Fruit fly (Drosophila melanogaster): ENCODE measurements around the gene Drice.
A peak's percentile ranks its signal among the peaks of the same experiment; 100 is the strongest.

The Drice gene

dm6 chr3R:29757681-29758080, 41.8 kb upstream of the Drice start (continued):
- TF ChIP-seq CG32006 (GFP tag; optimal IDR thresholded peaks at IDR 0.05) (peak; percentile 85), Eip78C (GFP tag) (peak; percentile 93), Sox102F (GFP tag; optimal IDR thresholded peaks at IDR 0.05) (peak; percentile 57), CG6854 (GFP tag; optimal IDR thresholded peaks at IDR 0.05) (no peak), spab (GFP tag; optimal IDR thresholded peaks at IDR 0.05) (no peak), fd59A (GFP tag; optimal IDR thresholded peaks at IDR 0.05) (no peak), fd85E (GFP tag; optimal IDR thresholded peaks at IDR 0.05) (no peak), Met (GFP tag; optimal IDR thresholded peaks at IDR 0.05) (peak; percentile 61), vri (GFP tag; optimal IDR thresholded peaks at IDR 0.05) (no peak), eg (GFP tag; IDR thresholded peaks at IDR 0.05) (peak; percentile 76), net (GFP tag; optimal IDR thresholded peaks at IDR 0.05) (no peak), CG31627 (GFP tag; optimal IDR thresholded peaks at IDR 0.05) (peak; percentile 38), CG10669 (GFP tag; optimal IDR thresholded peaks at IDR 0.05) (peak; percentile 26), CG11902 (GFP tag; optimal IDR thresholded peaks at IDR 0.05) (peak; percentile 35), acj6 (GFP tag; optimal IDR thresholded peaks at IDR 0.05) (peak; percentile 55), CG15336 (GFP tag; IDR thresholded peaks at IDR 0.05) (peak; percentile 74), Hr39 (GFP tag; optimal IDR thresholded peaks at IDR 0.05) (peak; percentile 42), Gug (GFP tag; IDR thresholded peaks at IDR 0.05) (0 out of 2 replicates have a peak, but pooled peaks have one; percentile 14), Sox14 (GFP tag; optimal IDR thresholded peaks at IDR 0.05) (peak; percentile 14), CG11294 (GFP tag; IDR thresholded peaks at IDR 0.05) (peak; percentile 34; the same call in 1 of the 2 replicates), CG8632 (GFP tag; optimal IDR thresholded peaks at IDR 0.05) (no peak), CG6792 (GFP tag; optimal IDR thresholded peaks at IDR 0.05) (no peak), Lpt (GFP tag; optimal IDR thresholded peaks at IDR 0.05) (peak; percentile 30), Blimp-1 (GFP tag; optimal IDR thresholded peaks at IDR 0.05) (no peak)

- TF ChIP-seq svp (GFP tag): peak; percentile 63
- no peak for TF ChIP-seq CG6854 (GFP tag; optimal IDR thresholded peaks at IDR 0.05)
- no peak for TF ChIP-seq fd59A (GFP tag; optimal IDR thresholded peaks at IDR 0.05)
- TF ChIP-seq Hr38 (GFP tag; optimal IDR thresholded peaks at IDR 0.05): no peak
- TF ChIP-seq achi (GFP tag; optimal IDR thresholded peaks at IDR 0.05): peak; percentile 63
- peak; percentile 84 for TF ChIP-seq eg (GFP tag; IDR thresholded peaks at IDR 0.05)
- TF ChIP-seq CG8632 (GFP tag; optimal IDR thresholded peaks at IDR 0.05): peak; percentile 60
- peak; percentile 43 for TF ChIP-seq Hr39 (GFP tag; optimal IDR thresholded peaks at IDR 0.05)
- peak; percentile 36 for TF ChIP-seq dac (GFP tag; optimal IDR thresholded peaks at IDR 0.05)
- no peak for TF ChIP-seq Blimp-1 (GFP tag; optimal IDR thresholded peaks at IDR 0.05)
- TF ChIP-seq Eip78C (GFP tag): peak; percentile 80
- TF ChIP-seq CG16779 (tag; optimal IDR thresholded peaks at IDR 0.05): no peak
- peak; percentile 49 for TF ChIP-seq CG7368 (GFP tag; optimal IDR thresholded peaks at IDR 0.05)
- peak in 1 of 2 experiments; percentile 11 for TF ChIP-seq salr (GFP tag; optimal IDR thresholded peaks at IDR 0.05)
- no peak for TF ChIP-seq Eip93F (GFP tag; optimal IDR thresholded peaks at IDR 0.05)
- peak; percentile 57 for TF ChIP-seq CG4318 (GFP tag; optimal IDR thresholded peaks at IDR 0.05)
- peak; percentile 68 for TF ChIP-seq CG3919 (GFP tag; optimal IDR thresholded peaks at IDR 0.05)
- TF ChIP-seq ss (GFP tag; optimal IDR thresholded peaks at IDR 0.05): no peak
- TF ChIP-seq Sox14 (GFP tag; optimal IDR thresholded peaks at IDR 0.05): peak; percentile 27
- TF ChIP-seq CG3032 (tag; optimal IDR thresholded peaks at IDR 0.05): peak; percentile 26
- TF ChIP-seq Met (GFP tag; optimal IDR thresholded peaks at IDR 0.05): peak; percentile 59
- peak; percentile 71 for TF ChIP-seq pdm3 (GFP tag; optimal IDR thresholded peaks at IDR 0.05)
- TF ChIP-seq CG34406 (GFP tag; optimal IDR thresholded peaks at IDR 0.05): peak; percentile 62
- peak; percentile 57; the same call in 1 of the 2 replicates for TF ChIP-seq CG11294 (GFP tag; IDR thresholded peaks at IDR 0.05)
- TF ChIP-seq CG15336 (GFP tag; IDR thresholded peaks at IDR 0.05): peak; percentile 88
- peak; percentile 45 for TF ChIP-seq CG8319 (GFP tag; optimal IDR thresholded peaks at IDR 0.05)
- peak; percentile 33 for TF ChIP-seq Smox (GFP tag; optimal IDR thresholded peaks at IDR 0.05)
- peak; percentile 68 for TF ChIP-seq Gug (GFP tag; IDR thresholded peaks at IDR 0.05)
- TF ChIP-seq CG6276 (GFP tag; optimal IDR thresholded peaks at IDR 0.05): peak; percentile 71
- peak; percentile 53 for TF ChIP-seq CG6792 (GFP tag; optimal IDR thresholded peaks at IDR 0.05)
- peak; percentile 34 for TF ChIP-seq CG11902 (GFP tag; optimal IDR thresholded peaks at IDR 0.05)
- TF ChIP-seq CG11762 (GFP tag; optimal IDR thresholded peaks at IDR 0.05; ENCODE audit: insufficient read depth): peak; percentile 35
- peak; percentile 50 for TF ChIP-seq Eip75B (GFP tag; optimal IDR thresholded peaks at IDR 0.05)
- no peak for TF ChIP-seq Ets21C (GFP tag; optimal IDR thresholded peaks at IDR 0.05)
- peak; percentile 23 for TF ChIP-seq spab (GFP tag; optimal IDR thresholded peaks at IDR 0.05)
- peak; percentile 41 for TF ChIP-seq CG10669 (GFP tag; optimal IDR thresholded peaks at IDR 0.05)
- peak; percentile 39 for TF ChIP-seq cyc (GFP tag; optimal IDR thresholded peaks at IDR 0.05)
- TF ChIP-seq CG6808 (GFP tag; optimal IDR thresholded peaks at IDR 0.05): peak; percentile 16
- TF ChIP-seq OdsH (GFP tag; optimal IDR thresholded peaks at IDR 0.05): peak; percentile 67
Measured at dm6 chr3R:29758129-29758733, 41.2 kb upstream of the Drice start.
